Worm (Caenorhabditis elegans) whole organism, early embryonic: ENCODE measurements around the gene sorf-2.

ENCODE experiments used
- B0310.2 ChIP-seq: sonication (generic microtip); optimal IDR thresholded peaks from 2 replicates; lab custom pipeline; 2016; ENCODE audit warnings: mild to moderate bottlenecking, missing genetic modification characterization, missing compliant biosample characterization
- F13C5.2 ChIP-seq: sonication (generic microtip); optimal IDR thresholded peaks from 2 replicates; lab custom pipeline; 2017; ENCODE audit warnings: mild to moderate bottlenecking, missing genetic modification characterization, inconsistent platforms, missing compliant biosample characterization
- aly-1 ChIP-seq: sonication (generic microtip); optimal IDR thresholded peaks from 2 replicates; lab custom pipeline; 2016; ENCODE audit warnings: missing genetic modification characterization, missing compliant biosample characterization
- ama-1 ChIP-seq: fragments of 150-350 bp; optimal IDR thresholded peaks from 2 replicates; lab custom pipeline; 2014
- ceh-13 ChIP-seq: fragments of 200-800 bp; sonication (Bioruptor generic); optimal IDR thresholded peaks from 2 replicates; lab custom pipeline; 2018; ENCODE audit warnings: mild to moderate bottlenecking, missing genetic modification characterization, missing compliant biosample characterization
- ceh-36 ChIP-seq: sonication (generic microtip); optimal IDR thresholded peaks from 2 replicates; lab custom pipeline; 2016; ENCODE audit warnings: missing genetic modification characterization, inconsistent platforms, missing compliant biosample characterization
- ets-7 ChIP-seq: sonication (generic microtip); optimal IDR thresholded peaks from 2 replicates; lab custom pipeline; 2016; ENCODE audit warnings: missing genotype, missing genetic modification characterization, missing compliant biosample characterization
- flt-1 ChIP-seq: fragments of 200-800 bp; sonication (Bioruptor generic); IDR thresholded peaks from 2 replicates; pipeline ENCODE4 v1.3.6; 2022; ENCODE audit warnings: missing genetic modification characterization, missing compliant biosample characterization
- hmbx-1 ChIP-seq: sonication (generic microtip); optimal IDR thresholded peaks from 2 replicates; lab custom pipeline; 2016; ENCODE audit warnings: mild to moderate bottlenecking, missing genetic modification characterization, missing compliant biosample characterization
- hmg-4 ChIP-seq: fragments of 200-800 bp; sonication (Bioruptor generic); optimal IDR thresholded peaks from 2 replicates; lab custom pipeline; 2018; ENCODE audit warnings: mild to moderate bottlenecking, missing genetic modification characterization, missing compliant biosample characterization
- hnd-1 ChIP-seq: sonication (generic microtip); optimal IDR thresholded peaks from 2 replicates; lab custom pipeline; 2016; ENCODE audit warnings: missing genetic modification characterization, missing compliant biosample characterization
- pes-1 ChIP-seq: fragments of 200-800 bp; sonication (Bioruptor generic); IDR thresholded peaks from 2 replicates; pipeline ENCODE4 v1.3.6; 2022; ENCODE audit warnings: missing genetic modification reagents, missing genetic modification characterization, missing compliant biosample characterization
- scrt-1 ChIP-seq: fragments of 200-800 bp; sonication (Bioruptor generic); IDR thresholded peaks from 2 replicates; pipeline ENCODE4 v1.3.6; 2022; ENCODE audit warnings: missing genetic modification characterization, missing compliant biosample characterization
- sea-1 ChIP-seq: fragments of 200-800 bp; sonication (Bioruptor generic); conservative IDR thresholded peaks from 2 replicates; pipeline ENCODE4 v1.3.6; 2022; ENCODE audit warnings: missing genetic modification characterization, missing compliant biosample characterization
- tbx-11 ChIP-seq: fragments of 200-800 bp; sonication (Bioruptor generic); IDR thresholded peaks from 2 replicates; pipeline ENCODE4 v1.3.6; 2022; ENCODE audit warnings: missing genetic modification characterization, missing compliant biosample characterization
- tbx-37 ChIP-seq: fragments of 200-800 bp; sonication (Bioruptor generic); conservative IDR thresholded peaks from 2 replicates; pipeline ENCODE4 v1.3.6; 2022; ENCODE audit warnings: missing genetic modification reagents, missing genetic modification characterization, missing compliant biosample characterization
- tra-4 ChIP-seq: sonication (generic microtip); optimal IDR thresholded peaks from 2 replicates; lab custom pipeline; 2017; ENCODE audit warnings: missing genetic modification characterization, missing compliant biosample characterization

sorf-2 gene

ce11 chrIII:5310940-5311339 is 15.5 kb upstream of the sorf-2 start, which contains the start of gene pqe-1:
Gene pqe-1, plus strand, starts transcription at chrIII:5311240.
- TF ChIP-seq pes-1 = no peak

- TF ChIP-seq flt-1 (GFP tag; lab: Robert Waterston, UW) = no peak
- TF ChIP-seq tbx-11 (GFP tag; lab: Robert Waterston, UW) = no peak
- no peak for TF ChIP-seq ceh-36 (tag; lab: Kevin White, UChicago)
- TF ChIP-seq F13C5.2 (tag; lab: Kevin White, UChicago) = no peak
- no peak for TF ChIP-seq B0310.2 (tag; lab: Kevin White, UChicago)
- TF ChIP-seq scrt-1 (GFP tag; lab: Robert Waterston, UW) = no peak
- TF ChIP-seq aly-1 (tag; lab: Kevin White, UChicago) = no peak
- no peak for TF ChIP-seq ama-1 (lab: Kevin White, UChicago)
- no peak for TF ChIP-seq ceh-13 (GFP tag; lab: Kevin White, UChicago)
- TF ChIP-seq tra-4 (tag; lab: Kevin White, UChicago) = no peak
- TF ChIP-seq sea-1 (GFP tag; lab: Robert Waterston, UW) = 0 out of 2 replicates have a peak, but pooled peaks have one; percentile 5
- TF ChIP-seq hmbx-1 (tag; lab: Kevin White, UChicago) = no peak
- no peak for TF ChIP-seq hnd-1
- TF ChIP-seq hmg-4 (GFP tag; lab: Kevin White, UChicago) = peak; percentile 34
These were observed 7.8 kb upstream of the sorf-2 start for ce11 chrIII:5318610-5319009.

- TF ChIP-seq tbx-11 (GFP tag; lab: Robert Waterston, UW) = no peak
- no peak for TF ChIP-seq tbx-37
- TF ChIP-seq sea-1 (GFP tag; lab: Robert Waterston, UW) = no peak
- no peak for TF ChIP-seq ceh-36 (tag; lab: Kevin White, UChicago)
These were observed 4.8 kb upstream of the sorf-2 start, which contains the start of gene F52C9.3 for ce11 chrIII:5321661-5322060. Gene F52C9.3, plus strand, starts transcription at chrIII:5321885.

DNA sequence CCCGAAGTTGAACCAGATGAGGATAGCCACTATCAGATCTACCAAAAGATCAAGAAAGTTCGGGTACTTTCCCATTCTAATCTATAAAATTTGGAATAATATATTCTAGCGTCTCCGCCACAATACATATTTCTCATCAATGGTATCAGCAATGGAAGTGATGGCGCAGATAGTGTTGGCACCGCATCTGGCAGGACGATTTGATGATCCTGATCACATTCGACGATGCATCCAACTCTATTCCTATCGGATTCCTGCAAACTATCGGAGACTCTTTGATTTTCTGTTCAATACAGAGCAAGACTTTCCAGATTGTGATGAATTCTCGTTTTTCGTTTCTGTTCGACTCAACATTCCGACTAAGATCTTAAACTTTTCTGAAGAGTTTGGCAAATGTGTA is 2.9 kb downstream of the sorf-2 start:
- TF ChIP-seq hnd-1 (no peak), scrt-1 (GFP tag; lab: Robert Waterston, UW) (no peak), tbx-37 (no peak), sea-1 (GFP tag; lab: Robert Waterston, UW) (no peak), ceh-36 (tag; lab: Kevin White, UChicago) (no peak), B0310.2 (tag; lab: Kevin White, UChicago) (no peak), tra-4 (tag; lab: Kevin White, UChicago) (no peak), F13C5.2 (tag; lab: Kevin White, UChicago) (no peak), hmbx-1 (tag; lab: Kevin White, UChicago) (no peak), ama-1 (lab: Kevin White, UChicago) (no peak), ets-7 (tag; lab: Kevin White, UChicago) (no peak), flt-1 (GFP tag; lab: Robert Waterston, UW) (no peak), aly-1 (tag; lab: Kevin White, UChicago) (no peak), ceh-13 (GFP tag; lab: Kevin White, UChicago) (no peak), pes-1 (no peak), hmg-4 (GFP tag; lab: Kevin White, UChicago) (no peak), tbx-11 (GFP tag; lab: Robert Waterston, UW) (no peak)

ce11 chrIII:5334517-5335049 is 8.2 kb downstream of the sorf-2 start:
- no peak for TF ChIP-seq hmbx-1 (tag; lab: Kevin White, UChicago)
- TF ChIP-seq hmg-4 (GFP tag; lab: Kevin White, UChicago) = no peak
- no peak for TF ChIP-seq scrt-1 (GFP tag; lab: Robert Waterston, UW)
- no peak for TF ChIP-seq tra-4 (tag; lab: Kevin White, UChicago)
- no peak for TF ChIP-seq ama-1 (lab: Kevin White, UChicago)
- TF ChIP-seq B0310.2 (tag; lab: Kevin White, UChicago) = no peak
- no peak for TF ChIP-seq F13C5.2 (tag; lab: Kevin White, UChicago)
- TF ChIP-seq ets-7 (tag; lab: Kevin White, UChicago) = no peak
- no peak for TF ChIP-seq aly-1 (tag; lab: Kevin White, UChicago)
- no peak for TF ChIP-seq pes-1
- TF ChIP-seq flt-1 (GFP tag; lab: Robert Waterston, UW) = no peak
- TF ChIP-seq tbx-11 (GFP tag; lab: Robert Waterston, UW) = no peak
- no peak for TF ChIP-seq sea-1 (GFP tag; lab: Robert Waterston, UW)
- TF ChIP-seq ceh-36 (tag; lab: Kevin White, UChicago) = no peak
- no peak for TF ChIP-seq hnd-1
- TF ChIP-seq tbx-37 = no peak
- no peak for TF ChIP-seq ceh-13 (GFP tag; lab: Kevin White, UChicago)

ce11 chrIII:5338787-5339186 is 12.4 kb downstream of the sorf-2 start:
- TF ChIP-seq ets-7 (tag; lab: Kevin White, UChicago) (no peak), pes-1 (no peak), F13C5.2 (tag; lab: Kevin White, UChicago) (no peak), B0310.2 (tag; lab: Kevin White, UChicago) (no peak), tra-4 (tag; lab: Kevin White, UChicago) (no peak), tbx-37 (no peak), hmg-4 (GFP tag; lab: Kevin White, UChicago) (no peak), hmbx-1 (tag; lab: Kevin White, UChicago) (no peak), tbx-11 (GFP tag; lab: Robert Waterston, UW) (no peak), hnd-1 (no peak), ceh-13 (GFP tag; lab: Kevin White, UChicago) (no peak), flt-1 (GFP tag; lab: Robert Waterston, UW) (no peak), scrt-1 (GFP tag; lab: Robert Waterston, UW) (no peak), ceh-36 (tag; lab: Kevin White, UChicago) (no peak), sea-1 (GFP tag; lab: Robert Waterston, UW) (no peak), aly-1 (tag; lab: Kevin White, UChicago) (no peak), ama-1 (lab: Kevin White, UChicago) (no peak)

DNA sequence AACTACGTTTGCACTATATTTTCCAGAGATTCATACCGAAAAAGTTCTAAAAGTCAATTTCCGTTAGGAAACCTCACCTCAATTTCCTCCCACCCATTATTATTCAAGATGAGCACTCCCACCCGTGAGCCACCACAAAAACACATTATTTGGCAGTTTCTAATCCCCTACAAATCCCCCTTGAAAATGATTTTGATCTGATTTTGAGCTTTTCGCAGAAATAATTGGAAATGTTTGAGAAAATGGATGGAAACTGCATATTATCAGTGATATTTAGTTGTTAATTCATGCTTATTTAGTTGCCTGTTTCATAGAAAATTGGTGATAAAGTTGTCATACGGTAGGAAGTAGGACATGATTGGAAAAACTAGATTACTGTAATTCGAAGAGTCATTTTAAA is 14.1 kb downstream of the sorf-2 start:
- TF ChIP-seq ama-1 (lab: Kevin White, UChicago) (no peak), sea-1 (GFP tag; lab: Robert Waterston, UW) (no peak), B0310.2 (tag; lab: Kevin White, UChicago) (no peak), flt-1 (GFP tag; lab: Robert Waterston, UW) (no peak), hnd-1 (no peak), hmbx-1 (tag; lab: Kevin White, UChicago) (no peak), tbx-11 (GFP tag; lab: Robert Waterston, UW) (no peak), ets-7 (tag; lab: Kevin White, UChicago) (no peak), scrt-1 (GFP tag; lab: Robert Waterston, UW) (no peak), tra-4 (tag; lab: Kevin White, UChicago) (no peak)
